Fruit fly (Drosophila melanogaster) whole organism, adult: ENCODE results near the gene BBS1.

ENCODE experiments used
- CG11617 ChIP-seq: fragments of 200-800 bp; sonication (Bioruptor generic); optimal IDR thresholded peaks from 2 replicates; lab custom pipeline; 2017; ENCODE audit warnings: mild to moderate bottlenecking, missing biosample characterization, missing genetic modification reagents, missing genetic modification characterization
- CG12768 ChIP-seq: fragments of 200-800 bp; sonication (Bioruptor generic); optimal IDR thresholded peaks from 2 replicates; lab custom pipeline; 2017; ENCODE audit warnings: missing biosample characterization, missing genetic modification characterization, mild to moderate bottlenecking, moderate library complexity, missing genetic modification reagents
- CG14711 ChIP-seq: fragments of 200-800 bp; sonication (Bioruptor generic); optimal IDR thresholded peaks from 2 replicates; lab custom pipeline; 2018; ENCODE audit warnings: missing biosample characterization, mild to moderate bottlenecking, missing genetic modification characterization, moderate library complexity
- CG1620 ChIP-seq: fragments of 200-800 bp; sonication (Bioruptor generic); optimal IDR thresholded peaks from 2 replicates; lab custom pipeline; 2016; ENCODE audit warnings: missing biosample characterization, missing genetic modification characterization
- CG33017 ChIP-seq: fragments of 200-800 bp; sonication (Bioruptor generic); optimal IDR thresholded peaks from 2 replicates; lab custom pipeline; 2018; ENCODE audit warnings: missing biosample characterization, mild to moderate bottlenecking, missing genetic modification characterization, moderate library complexity
- CG5204 ChIP-seq: fragments of 200-800 bp; sonication (Bioruptor generic); optimal IDR thresholded peaks from 2 replicates; lab custom pipeline; 2016; ENCODE audit warnings: missing biosample characterization, missing genetic modification characterization
- CG7045 ChIP-seq: fragments of 200-800 bp; sonication (Bioruptor generic); optimal IDR thresholded peaks from 2 replicates; lab custom pipeline; 2017; ENCODE audit warnings: missing biosample characterization, mild to moderate bottlenecking, missing genetic modification characterization
- CG7101 ChIP-seq: fragments of 200-800 bp; sonication (Bioruptor generic); optimal IDR thresholded peaks from 2 replicates; lab custom pipeline; 2018; ENCODE audit warnings: missing biosample characterization, mild to moderate bottlenecking, missing genetic modification characterization, moderate library complexity
- Clk ChIP-seq: fragments of 200-800 bp; sonication (Bioruptor generic); optimal IDR thresholded peaks from 2 replicates; lab custom pipeline; 2017; ENCODE audit warnings: missing biosample characterization, missing genetic modification characterization
- Crg-1 ChIP-seq: fragments of 200-800 bp; sonication (Bioruptor generic); optimal IDR thresholded peaks from 2 replicates; lab custom pipeline; 2016; ENCODE audit warnings: missing biosample characterization, missing genetic modification characterization
- Hr96 ChIP-seq: fragments of 200-800 bp; sonication (Bioruptor generic); optimal IDR thresholded peaks from 2 replicates; lab custom pipeline; 2016; ENCODE audit warnings: missing biosample characterization, missing genetic modification characterization
- Mnt ChIP-seq: fragments of 200-800 bp; sonication (Bioruptor generic); optimal IDR thresholded peaks from 2 replicates; lab custom pipeline; 2016; ENCODE audit warnings: missing biosample characterization, mild to moderate bottlenecking, missing genetic modification characterization
- bab1 ChIP-seq: fragments of 200-800 bp; sonication (Bioruptor generic); optimal IDR thresholded peaks from 3 replicates; lab custom pipeline; 2019; ENCODE audit warnings: missing biosample characterization, mild to moderate bottlenecking, missing genetic modification characterization, moderate library complexity
- cic ChIP-seq: fragments of 200-800 bp; sonication (Bioruptor generic); optimal IDR thresholded peaks from 2 replicates; lab custom pipeline; 2017; ENCODE audit warnings: missing biosample characterization, mild to moderate bottlenecking, missing genetic modification characterization, moderate library complexity
- cnc ChIP-seq, 2 experiments: fragments of >200 bp; optimal IDR thresholded peaks; 2 replicates each; lab custom pipeline; 2017
- kay ChIP-seq: fragments of 200-800 bp; sonication (Bioruptor generic); peaks from one replicate; lab custom pipeline; 2016; ENCODE audit warnings: missing biosample characterization, missing genetic modification characterization, borderline replicate concordance
- ovo ChIP-seq: fragments of 200-800 bp; sonication (Bioruptor generic); optimal IDR thresholded peaks from 2 replicates; lab custom pipeline; 2016; ENCODE audit warnings: missing biosample characterization, missing genetic modification characterization
- pad ChIP-seq: fragments of 200-800 bp; sonication (Bioruptor generic); optimal IDR thresholded peaks from 3 replicates; lab custom pipeline; 2017; ENCODE audit warnings: missing biosample characterization, missing genetic modification characterization, mild to moderate bottlenecking, moderate library complexity, missing genetic modification reagents
- tj ChIP-seq: fragments of 200-800 bp; sonication (Bioruptor generic); optimal IDR thresholded peaks from 3 replicates; lab custom pipeline; 2017; ENCODE audit warnings: missing biosample characterization, mild to moderate bottlenecking, missing genetic modification characterization, moderate library complexity
- toe ChIP-seq: fragments of 200-800 bp; sonication (Bioruptor generic); optimal IDR thresholded peaks from 2 replicates; lab custom pipeline; 2016; ENCODE audit warnings: missing biosample characterization, missing genetic modification characterization

Gene BBS1

dm6 chr3L:7153634-7154033 is 27.9 kb downstream of the BBS1 start:
- TF ChIP-seq Mnt: no peak
- no peak for TF ChIP-seq CG12768 (GFP tag; lab: Kevin White, UChicago)
- no peak for TF ChIP-seq CG14711 (tag; lab: Kevin White, UChicago)
- no peak for TF ChIP-seq CG33017 (tag; lab: Kevin White, UChicago)
- TF ChIP-seq cnc (optimal IDR thresholded peaks at IDR 0.05; lab: Kevin White, UChicago): no peak
- TF ChIP-seq CG5204 (GFP tag; lab: Kevin White, UChicago): no peak
- no peak for TF ChIP-seq Clk (GFP tag; lab: Kevin White, UChicago)
- TF ChIP-seq CG7045: no peak
- no peak for TF ChIP-seq bab1
- TF ChIP-seq Crg-1 (GFP tag; lab: Kevin White, UChicago): no peak
- no peak for TF ChIP-seq toe (GFP tag; lab: Kevin White, UChicago)
- TF ChIP-seq ovo (GFP tag; lab: Kevin White, UChicago): no peak
- no peak for TF ChIP-seq tj
- TF ChIP-seq CG7101 (tag; lab: Kevin White, UChicago): no peak

DNA sequence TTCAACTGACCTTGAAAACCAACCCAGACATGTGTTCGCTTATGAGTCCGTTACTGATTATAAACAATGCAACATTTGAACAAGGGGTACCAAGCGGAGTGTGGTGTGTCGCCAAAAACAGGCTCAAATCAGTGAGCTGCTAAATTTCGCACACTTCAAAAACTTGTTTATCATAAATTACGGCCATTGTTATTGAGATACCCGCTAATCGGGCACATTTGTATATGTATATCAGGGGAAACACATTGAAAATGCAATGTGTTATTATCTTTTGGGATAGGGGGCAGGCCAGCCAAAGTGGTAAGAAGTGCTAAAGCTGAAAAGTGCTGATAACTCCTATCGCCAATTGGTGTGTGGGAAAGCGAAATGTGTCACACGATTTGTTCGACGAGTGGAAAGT is 28.5 kb downstream of the BBS1 start:
- TF ChIP-seq pad (GFP tag; lab: Kevin White, UChicago) (no peak), tj (no peak), kay (peak; percentile 26)

DNA sequence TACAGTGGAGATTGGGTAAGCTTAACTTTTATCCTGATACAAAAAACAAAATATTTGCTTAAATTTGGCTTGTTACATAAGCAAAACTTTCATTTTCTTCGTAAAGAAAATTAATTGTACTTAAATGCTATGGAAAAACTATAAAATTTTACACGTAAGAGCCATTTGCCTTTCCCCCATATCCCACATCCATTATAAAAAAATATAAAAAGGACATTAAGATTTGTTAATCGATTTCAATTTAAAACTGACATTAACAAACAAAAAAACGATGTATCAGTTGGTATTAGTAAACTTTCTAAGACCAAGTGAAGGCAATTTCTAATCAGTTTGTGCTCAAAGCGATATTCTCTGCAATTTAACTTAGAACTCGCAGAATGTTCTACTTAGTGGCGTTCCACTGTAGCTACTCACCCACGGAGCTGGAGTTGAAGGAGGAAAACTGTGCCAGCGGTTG is 29.8 kb downstream of the BBS1 start:
- no peak for TF ChIP-seq ovo (GFP tag; lab: Kevin White, UChicago)
- TF ChIP-seq CG5204 (GFP tag; lab: Kevin White, UChicago): no peak
- no peak for TF ChIP-seq tj
- no peak for TF ChIP-seq CG33017 (tag; lab: Kevin White, UChicago)
- TF ChIP-seq bab1: no peak
- TF ChIP-seq CG14711 (tag; lab: Kevin White, UChicago): no peak
- no peak for TF ChIP-seq CG7101 (tag; lab: Kevin White, UChicago)
- TF ChIP-seq CG11617: no peak
- TF ChIP-seq pad (GFP tag; lab: Kevin White, UChicago): no peak
- no peak for TF ChIP-seq CG7045
- TF ChIP-seq CG12768 (GFP tag; lab: Kevin White, UChicago): no peak
- no peak for TF ChIP-seq Crg-1 (GFP tag; lab: Kevin White, UChicago)
- TF ChIP-seq Mnt: no peak
- no peak for TF ChIP-seq Hr96 (GFP tag; lab: Kevin White, UChicago)
- TF ChIP-seq CG1620 (GFP tag; lab: Kevin White, UChicago): no peak
- no peak for TF ChIP-seq cic
- TF ChIP-seq kay: no peak
- TF ChIP-seq cnc (optimal IDR thresholded peaks at IDR 0.05; lab: Kevin White, UChicago): no peak
- no peak for TF ChIP-seq Clk (GFP tag; lab: Kevin White, UChicago)
- TF ChIP-seq toe (GFP tag; lab: Kevin White, UChicago): no peak

- TF ChIP-seq tj (no peak), CG11617 (no peak), Hr96 (GFP tag; lab: Kevin White, UChicago) (no peak), pad (GFP tag; lab: Kevin White, UChicago) (no peak), Crg-1 (GFP tag; lab: Kevin White, UChicago) (no peak)
These were observed 30.5 kb downstream of the BBS1 start for dm6 chr3L:7156239-7156638.

- peak; percentile 6 for TF ChIP-seq CG7101 (tag; lab: Kevin White, UChicago)
- TF ChIP-seq Hr96 (GFP tag; lab: Kevin White, UChicago): no peak
These were observed 31.2 kb downstream of the BBS1 start, which contains the start of gene corn for dm6 chr3L:7156890-7157289. TSS of gene corn (minus strand) at chr3L:7157073.

dm6 chr3L:7157713-7158112 is 32.0 kb downstream of the BBS1 start, which contains the start of gene CG8620:
TSS of gene CG8620 (plus strand) at chr3L:7158099.
- TF ChIP-seq Clk (GFP tag; lab: Kevin White, UChicago) (no peak), toe (GFP tag; lab: Kevin White, UChicago) (no peak), CG14711 (tag; lab: Kevin White, UChicago) (no peak), cnc (optimal IDR thresholded peaks at IDR 0.05; lab: Kevin White, UChicago) (no peak), CG33017 (tag; lab: Kevin White, UChicago) (no peak), CG12768 (GFP tag; lab: Kevin White, UChicago) (no peak), CG1620 (GFP tag; lab: Kevin White, UChicago) (no peak), Hr96 (GFP tag; lab: Kevin White, UChicago) (no peak), CG11617 (no peak), Mnt (no peak), CG5204 (GFP tag; lab: Kevin White, UChicago) (no peak), pad (GFP tag; lab: Kevin White, UChicago) (no peak), Crg-1 (GFP tag; lab: Kevin White, UChicago) (no peak), ovo (GFP tag; lab: Kevin White, UChicago) (no peak), kay (no peak), tj (no peak), CG7045 (no peak), cic (no peak), bab1 (no peak)

dm6 chr3L:7161310-7161709 is 35.6 kb downstream of the BBS1 start:
- TF ChIP-seq CG7101 (tag; lab: Kevin White, UChicago): no peak
- no peak for TF ChIP-seq CG5204 (GFP tag; lab: Kevin White, UChicago)
- no peak for TF ChIP-seq toe (GFP tag; lab: Kevin White, UChicago)
- TF ChIP-seq CG11617: no peak
- no peak for TF ChIP-seq Clk (GFP tag; lab: Kevin White, UChicago)
- TF ChIP-seq CG1620 (GFP tag; lab: Kevin White, UChicago): no peak
- no peak for TF ChIP-seq ovo (GFP tag; lab: Kevin White, UChicago)
- TF ChIP-seq Mnt: no peak
- TF ChIP-seq cnc (optimal IDR thresholded peaks at IDR 0.05; lab: Kevin White, UChicago): no peak
- no peak for TF ChIP-seq pad (GFP tag; lab: Kevin White, UChicago)
- no peak for TF ChIP-seq CG7045
- TF ChIP-seq kay: no peak
- no peak for TF ChIP-seq bab1
- no peak for TF ChIP-seq CG14711 (tag; lab: Kevin White, UChicago)
- no peak for TF ChIP-seq Hr96 (GFP tag; lab: Kevin White, UChicago)
- TF ChIP-seq Crg-1 (GFP tag; lab: Kevin White, UChicago): no peak
